Worm (Caenorhabditis elegans) whole organism, L3 larva: Measurements from ENCODE around the gene pld-1.
"Not testable (repeated sequence)": the region's sequence is repeated elsewhere in the genome, so short reads cannot be mapped to it uniquely, and the experiment has no call there.

Experiments used
- R02D3.7 ChIP-seq: fragments of 150-350 bp; optimal IDR thresholded peaks from 2 replicates; lab custom pipeline; 2014; ENCODE audit warnings: missing biosample characterization, missing genetic modification characterization
- ZK546.5 ChIP-seq: sonication (generic microtip); optimal IDR thresholded peaks from 2 replicates; lab custom pipeline; 2017; ENCODE audit warnings: missing biosample characterization, missing genetic modification characterization
- ama-1 ChIP-seq: fragments of 150-350 bp; optimal IDR thresholded peaks from 2 replicates; lab custom pipeline; 2018
- ceh-28 ChIP-seq: fragments of 150-350 bp; optimal IDR thresholded peaks from 2 replicates; lab custom pipeline; 2014; ENCODE audit warnings: missing biosample characterization, missing genetic modification reagents, missing genetic modification characterization
- ceh-82 ChIP-seq: fragments of 150-350 bp; optimal IDR thresholded peaks from 2 replicates; lab custom pipeline; 2014; ENCODE audit warnings: missing biosample characterization, missing genetic modification characterization
- daf-12 ChIP-seq: fragments of 150-350 bp; optimal IDR thresholded peaks from 2 replicates; lab custom pipeline; 2014; ENCODE audit warnings: missing biosample characterization, missing genetic modification reagents, missing genetic modification characterization
- egl-27 ChIP-seq: sonication (generic microtip); optimal IDR thresholded peaks from 4 replicates; lab custom pipeline; 2017; ENCODE audit warnings: missing biosample characterization, missing genetic modification reagents, missing genetic modification characterization
- egl-5 ChIP-seq: fragments of 150-350 bp; optimal IDR thresholded peaks from 2 replicates; lab custom pipeline; 2017; ENCODE audit warnings: missing biosample characterization, missing genetic modification reagents, missing genetic modification characterization, inconsistent platforms
- elt-1 ChIP-seq: fragments of 150-350 bp; optimal IDR thresholded peaks from 2 replicates; lab custom pipeline; 2014; ENCODE audit warnings: missing biosample characterization, missing genetic modification characterization
- elt-2 ChIP-seq: sonication (generic microtip); optimal IDR thresholded peaks from 2 replicates; lab custom pipeline; 2016; ENCODE audit warnings: missing genetic modification reagents, mild to moderate bottlenecking, missing genetic modification characterization, missing compliant biosample characterization
- elt-3 ChIP-seq, 3 experiments: fragments of 150-350 bp in 1 of 3; sonication (generic microtip) in 2 of 3; optimal IDR thresholded peaks; 2 replicates in 2 of 3; 4 replicates in 1 of 3; lab custom pipeline; 2014 to 2017; ENCODE audit warnings: missing biosample characterization in 3 of 3, missing genetic modification characterization in 3 of 3
- eor-1 ChIP-seq, 2 experiments: fragments of 150-350 bp; optimal IDR thresholded peaks; 2 replicates each; lab custom pipeline; 2014 to 2018; ENCODE audit warnings: missing biosample characterization in 2 of 2, missing genetic modification characterization in 2 of 2
- fkh-10 ChIP-seq: sonication (generic microtip); optimal IDR thresholded peaks from 2 replicates; lab custom pipeline; 2017; ENCODE audit warnings: missing biosample characterization, missing genetic modification reagents, missing genetic modification characterization
- fkh-2 ChIP-seq: fragments of 150-350 bp; optimal IDR thresholded peaks from 2 replicates; lab custom pipeline; 2014; ENCODE audit warnings: missing biosample characterization, missing genetic modification reagents, missing genetic modification characterization
- hmg-11 ChIP-seq: sonication (generic microtip); optimal IDR thresholded peaks from 2 replicates; lab custom pipeline; 2016; ENCODE audit warnings: missing genetic modification characterization, missing compliant biosample characterization
- jun-1 ChIP-seq: fragments of 150-350 bp; optimal IDR thresholded peaks from 2 replicates; lab custom pipeline; 2014; ENCODE audit warnings: missing biosample characterization, missing genetic modification reagents, missing genetic modification characterization
- lin-15B ChIP-seq: fragments of 150-350 bp; optimal IDR thresholded peaks from 2 replicates; lab custom pipeline; 2014; ENCODE audit warnings: missing biosample characterization, missing genetic modification characterization
- lin-39 ChIP-seq: fragments of 150-350 bp; optimal IDR thresholded peaks from 2 replicates; lab custom pipeline; 2018; ENCODE audit warnings: missing biosample characterization, missing genetic modification reagents, missing genetic modification characterization
- mdl-1 ChIP-seq: fragments of 150-350 bp; optimal IDR thresholded peaks from 2 replicates; lab custom pipeline; 2014; ENCODE audit warnings: missing biosample characterization, missing genetic modification characterization
- mml-1 ChIP-seq: fragments of 150-350 bp; sonication (generic microtip); optimal IDR thresholded peaks from 3 replicates; lab custom pipeline; 2014; ENCODE audit warnings: missing biosample characterization, missing genetic modification characterization
- nhr-11 ChIP-seq: fragments of 150-350 bp; optimal IDR thresholded peaks from 2 replicates; lab custom pipeline; 2014; ENCODE audit warnings: missing biosample characterization, missing genetic modification characterization
- nhr-12 ChIP-seq: fragments of 150-350 bp; optimal IDR thresholded peaks from 2 replicates; lab custom pipeline; 2014; ENCODE audit warnings: missing biosample characterization, missing genetic modification characterization
- nhr-23 ChIP-seq: fragments of 150-350 bp; optimal IDR thresholded peaks from 2 replicates; lab custom pipeline; 2014; ENCODE audit warnings: missing biosample characterization, missing genetic modification reagents, missing genetic modification characterization
- nhr-237 ChIP-seq: fragments of 150-350 bp; optimal IDR thresholded peaks from 2 replicates; lab custom pipeline; 2014; ENCODE audit warnings: missing biosample characterization, missing genetic modification characterization
- nhr-25 ChIP-seq: sonication (generic microtip); optimal IDR thresholded peaks from 2 replicates; lab custom pipeline; 2017; ENCODE audit warnings: missing biosample characterization, missing genetic modification characterization
- nhr-28 ChIP-seq: fragments of 150-350 bp; optimal IDR thresholded peaks from 2 replicates; lab custom pipeline; 2014; ENCODE audit warnings: missing biosample characterization, missing genetic modification characterization
- nhr-43 ChIP-seq: sonication (generic microtip); optimal IDR thresholded peaks from 2 replicates; lab custom pipeline; 2016; ENCODE audit warnings: mild to moderate bottlenecking, missing genetic modification characterization, missing compliant biosample characterization; ENCODE audit not compliant: poor library complexity, severe bottlenecking
- nhr-67 ChIP-seq: fragments of 150-350 bp; optimal IDR thresholded peaks from 2 replicates; lab custom pipeline; 2014; ENCODE audit warnings: missing biosample characterization, missing genetic modification characterization
- nhr-76 ChIP-seq: fragments of 150-350 bp; sonication (generic microtip); optimal IDR thresholded peaks from 5 replicates; lab custom pipeline; 2014; ENCODE audit warnings: missing biosample characterization, missing genetic modification characterization
- nhr-77 ChIP-seq: fragments of 150-350 bp; optimal IDR thresholded peaks from 2 replicates; lab custom pipeline; 2014; ENCODE audit warnings: missing biosample characterization, missing genetic modification characterization
- pha-4 ChIP-seq: fragments of 150-350 bp; optimal IDR thresholded peaks from 2 replicates; lab custom pipeline; 2014; ENCODE audit warnings: missing biosample characterization, missing genetic modification reagents, missing genetic modification characterization
- pqm-1 ChIP-seq: fragments of 150-350 bp; optimal IDR thresholded peaks from 2 replicates; lab custom pipeline; 2017; ENCODE audit warnings: missing biosample characterization, missing genetic modification characterization, inconsistent platforms
- skn-1 ChIP-seq: fragments of 150-350 bp; optimal IDR thresholded peaks from 2 replicates; lab custom pipeline; 2014; ENCODE audit warnings: missing biosample characterization, missing genetic modification characterization
- tbx-2 ChIP-seq: sonication (generic microtip); optimal IDR thresholded peaks from 2 replicates; lab custom pipeline; 2016; ENCODE audit warnings: mild to moderate bottlenecking, missing genetic modification characterization, missing compliant biosample characterization
- unc-39 ChIP-seq: sonication (generic microtip); optimal IDR thresholded peaks from 4 replicates; lab custom pipeline; 2017; ENCODE audit warnings: missing biosample characterization, missing genetic modification characterization
- unc-62 ChIP-seq: fragments of 150-350 bp; sonication (generic microtip); optimal IDR thresholded peaks from 4 replicates; lab custom pipeline; 2014; ENCODE audit warnings: missing biosample characterization, missing genetic modification reagents, missing genetic modification characterization
- zag-1 ChIP-seq: fragments of 150-350 bp; optimal IDR thresholded peaks from 2 replicates; lab custom pipeline; 2014; ENCODE audit warnings: missing biosample characterization, missing genetic modification characterization
- ztf-11 ChIP-seq: fragments of 150-350 bp; optimal IDR thresholded peaks from 2 replicates; lab custom pipeline; 2014; ENCODE audit warnings: missing biosample characterization, missing genetic modification characterization
- ztf-4 ChIP-seq: fragments of 150-350 bp; optimal IDR thresholded peaks from 2 replicates; lab custom pipeline; 2014; ENCODE audit warnings: missing biosample characterization, missing genetic modification characterization

pld-1 gene

ce11 chrII:5120612-5121011 lies 29.1 kb upstream of the pld-1 start:
- TF ChIP-seq unc-62 (GFP tag; lab: Kevin White, UChicago) (peak; percentile 72), elt-3 (tag; optimal IDR thresholded peaks at IDR 0.05; lab: Kevin White, UChicago) (no peak), ceh-28 (tag; lab: Kevin White, UChicago) (no peak)

ce11 chrII:5115733-5116132 lies 24.2 kb upstream of the pld-1 start, which contains the start of gene srsy-1:
TSS of gene srsy-1 (plus strand) at chrII:5116033.
- TF ChIP-seq ceh-28 (tag; lab: Kevin White, UChicago) (no peak), tbx-2 (no peak), jun-1 (no peak), egl-27 (tag; lab: Kevin White, UChicago) (no peak), zag-1 (tag; lab: Kevin White, UChicago) (no peak), mdl-1 (tag; lab: Kevin White, UChicago) (no peak), nhr-11 (no peak), eor-1 (tag; optimal IDR thresholded peaks at IDR 0.05; lab: Kevin White, UChicago) (no peak), unc-39 (no peak), lin-15B (tag; lab: Kevin White, UChicago) (no peak), egl-5 (no peak), nhr-237 (tag; lab: Kevin White, UChicago) (no peak), nhr-25 (tag; lab: Kevin White, UChicago) (no peak), ztf-11 (tag; lab: Kevin White, UChicago) (no peak), nhr-12 (tag; lab: Kevin White, UChicago) (no peak), unc-62 (GFP tag; lab: Kevin White, UChicago) (no peak), fkh-10 (GFP tag; lab: Kevin White, UChicago) (no peak), nhr-43 (tag; lab: Kevin White, UChicago) (no peak), lin-39 (tag; lab: Kevin White, UChicago) (no peak)

ce11 chrII:5115235-5115634 lies 23.7 kb upstream of the pld-1 start, which contains the start of gene msp-74:
TSS of gene msp-74 (minus strand) at chrII:5115335.
- not testable (repeated sequence) for TF ChIP-seq jun-1; nhr-67; lin-15B (tag; lab: Kevin White, UChicago)

ce11 chrII:5112082-5112481 lies 20.6 kb upstream of the pld-1 start, which contains the start of gene F09C12.8:
TSS of gene F09C12.8 (plus strand) at chrII:5112382.
- TF ChIP-seq ceh-82 (tag; lab: Kevin White, UChicago) (no peak), pqm-1 (tag; lab: Kevin White, UChicago) (no peak), nhr-11 (no peak), fkh-2 (no peak), lin-39 (tag; lab: Kevin White, UChicago) (no peak), lin-15B (tag; lab: Kevin White, UChicago) (no peak), nhr-12 (tag; lab: Kevin White, UChicago) (no peak), nhr-76 (tag; lab: Kevin White, UChicago) (no peak), mml-1 (tag; lab: Kevin White, UChicago) (no peak)

DNA sequence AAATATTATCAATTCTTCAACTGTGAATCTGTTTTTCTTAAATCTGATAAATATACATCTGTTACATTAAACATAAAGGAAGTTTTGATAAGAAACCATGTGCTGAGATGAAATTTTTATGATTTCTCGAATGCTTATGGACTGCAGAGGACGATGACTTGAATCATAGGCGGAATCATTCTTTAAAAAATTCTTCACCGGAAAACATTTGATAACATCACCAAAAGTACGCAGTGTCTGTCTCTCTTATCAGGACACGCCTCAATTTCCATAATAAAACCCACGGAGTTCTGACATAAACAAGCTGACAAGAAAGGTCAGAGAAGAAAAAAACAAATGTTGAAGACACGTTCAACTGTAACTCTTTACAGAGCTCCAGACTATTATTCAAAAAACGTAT lies 18.2 kb upstream of the pld-1 start, which contains the start of gene F09C12.2:
TSS of gene F09C12.2 (plus strand) at position 320 of the 400 bp plus-strand sequence.
- TF ChIP-seq mdl-1 (tag; lab: Kevin White, UChicago) (no peak), ceh-82 (tag; lab: Kevin White, UChicago) (no peak), egl-5 (no peak), zag-1 (tag; lab: Kevin White, UChicago) (no peak), pqm-1 (tag; lab: Kevin White, UChicago) (peak; percentile 38), skn-1 (tag; lab: Kevin White, UChicago) (no peak), daf-12 (tag; lab: Kevin White, UChicago) (no peak), fkh-10 (GFP tag; lab: Kevin White, UChicago) (no peak), nhr-12 (tag; lab: Kevin White, UChicago) (no peak), nhr-76 (tag; lab: Kevin White, UChicago) (no peak), unc-62 (GFP tag; lab: Kevin White, UChicago) (no peak), nhr-23 (no peak), ceh-28 (tag; lab: Kevin White, UChicago) (no peak), hmg-11 (tag; lab: Kevin White, UChicago) (no peak), ztf-4 (tag; lab: Kevin White, UChicago) (no peak), lin-39 (tag; lab: Kevin White, UChicago) (no peak), eor-1 (tag; optimal IDR thresholded peaks at IDR 0.05; lab: Kevin White, UChicago) (no peak), ztf-11 (tag; lab: Kevin White, UChicago) (no peak), jun-1 (peak; percentile 36), elt-1 (tag; lab: Kevin White, UChicago) (no peak), lin-15B (tag; lab: Kevin White, UChicago) (no peak), ZK546.5 (tag; lab: Kevin White, UChicago) (no peak), nhr-28 (tag; lab: Kevin White, UChicago) (no peak), pha-4 (tag; lab: Kevin White, UChicago) (peak; percentile 38), elt-3 (tag; optimal IDR thresholded peaks at IDR 0.05; lab: Kevin White, UChicago) (no peak), egl-27 (tag; lab: Kevin White, UChicago) (no peak), nhr-77 (tag; lab: Kevin White, UChicago) (no peak), nhr-67 (no peak), R02D3.7 (no peak), mml-1 (tag; lab: Kevin White, UChicago) (no peak), ama-1 (no peak), nhr-237 (tag; lab: Kevin White, UChicago) (no peak), elt-2 (tag; lab: Kevin White, UChicago) (peak; percentile 80)
